Fruit fly (Drosophila melanogaster) whole organism, wandering third instar larva: ENCODE results near the gene beat-IIa.

Experiments
- CG32264 ChIP-seq: fragments of 200-800 bp; sonication (Bioruptor generic); optimal IDR thresholded peaks from 2 replicates; lab custom pipeline; 2016; ENCODE audit warnings: missing biosample characterization, missing genetic modification characterization
- CrebA ChIP-seq: fragments of 200-800 bp; sonication (Bioruptor generic); optimal IDR thresholded peaks from 2 replicates; lab custom pipeline; 2016; ENCODE audit warnings: missing biosample characterization, mild to moderate bottlenecking, missing genetic modification characterization, borderline replicate concordance
- Dfd ChIP-seq: fragments of >200 bp; optimal IDR thresholded peaks from 2 replicates; lab custom pipeline; 2017; ENCODE audit warnings: missing biosample characterization, missing genetic modification characterization
- HLH106 ChIP-seq: fragments of 200-800 bp; optimal IDR thresholded peaks from 3 replicates; lab custom pipeline; 2019; ENCODE audit warnings: missing biosample characterization, mild to moderate bottlenecking, missing genetic modification characterization, moderate library complexity
- Hnf4 ChIP-seq: fragments of 200-800 bp; sonication (Bioruptor generic); optimal IDR thresholded peaks from 2 replicates; lab custom pipeline; 2016; ENCODE audit warnings: missing biosample characterization, mild to moderate bottlenecking, missing genetic modification characterization
- Hr83 ChIP-seq: fragments of 200-300 bp; sonication (Bioruptor generic); optimal IDR thresholded peaks from 2 replicates; lab custom pipeline; 2016; ENCODE audit warnings: missing biosample characterization, mild to moderate bottlenecking, missing genetic modification characterization, moderate library complexity; ENCODE audit not compliant: poor library complexity, severe bottlenecking
- Jra ChIP-seq: sonication (Bioruptor generic); optimal IDR thresholded peaks from 2 replicates; lab custom pipeline; 2016; ENCODE audit warnings: missing biosample characterization, missing genetic modification characterization
- Mio ChIP-seq: sonication (Bioruptor generic); optimal IDR thresholded peaks from 2 replicates; lab custom pipeline; 2016; ENCODE audit warnings: missing biosample characterization, missing genetic modification characterization
- N ChIP-seq: fragments of >200 bp; optimal IDR thresholded peaks from 2 replicates; lab custom pipeline; 2018; ENCODE audit warnings: missing biosample characterization, missing external identifiers, missing genetic modification characterization
- OdsH ChIP-seq: fragments of 200-800 bp; sonication (Bioruptor generic); optimal IDR thresholded peaks from 2 replicates; lab custom pipeline; 2016; ENCODE audit warnings: missing biosample characterization, mild to moderate bottlenecking, missing genetic modification characterization
- Rel ChIP-seq, 2 experiments: fragments of 200-800 bp; sonication (Bioruptor generic) in 1 of 2; optimal IDR thresholded peaks; 2 replicates in 1 of 2; 3 replicates in 1 of 2; lab custom pipeline; 2016 to 2019; ENCODE audit warnings: mild to moderate bottlenecking in 2 of 2, missing biosample characterization in 2 of 2, missing genetic modification characterization in 2 of 2, moderate library complexity in 1 of 2
- Sp1 ChIP-seq: fragments of 200-800 bp; sonication (Bioruptor generic); optimal IDR thresholded peaks from 3 replicates; lab custom pipeline; 2019; ENCODE audit warnings: missing biosample characterization, mild to moderate bottlenecking, missing genetic modification characterization, moderate library complexity
- Vsx2 ChIP-seq: fragments of 200-300, 225-300 bp; sonication (Bioruptor generic); optimal IDR thresholded peaks from 2 replicates; lab custom pipeline; 2018; ENCODE audit warnings: missing biosample characterization, missing genetic modification characterization; ENCODE audit not compliant: partially characterized antibody
- br ChIP-seq: fragments of 200-800 bp; sonication (Bioruptor generic); optimal IDR thresholded peaks from 2 replicates; lab custom pipeline; 2016; ENCODE audit warnings: missing biosample characterization, missing genetic modification characterization
- dl ChIP-seq, 2 experiments: fragments of 175-275, 200-275 bp in 1 of 2; fragments of 200-275 bp in 1 of 2; sonication (Bioruptor generic); optimal IDR thresholded peaks; lab custom pipeline; 2018; ENCODE audit warnings: mild to moderate bottlenecking in 2 of 2, missing biosample characterization in 2 of 2, missing genetic modification characterization in 2 of 2, moderate library complexity in 2 of 2; ENCODE audit not compliant: partially characterized antibody in 2 of 2, insufficient read depth in 1 of 2
- dmrt93B ChIP-seq: fragments of 200-800 bp; sonication (Bioruptor generic); optimal IDR thresholded peaks from 2 replicates; lab custom pipeline; 2018; ENCODE audit warnings: missing biosample characterization, mild to moderate bottlenecking, missing genetic modification characterization
- ey ChIP-seq: fragments of 200-800 bp; sonication (Bioruptor generic); optimal IDR thresholded peaks from 2 replicates; lab custom pipeline; 2016; ENCODE audit warnings: missing biosample characterization, missing genetic modification characterization
- foxo ChIP-seq, 2 experiments: fragments of 200-800 bp; sonication (Bioruptor generic); optimal IDR thresholded peaks; 2 replicates in 1 of 2; 3 replicates in 1 of 2; lab custom pipeline; 2016 to 2017; ENCODE audit warnings: missing biosample characterization in 2 of 2, missing genetic modification characterization in 2 of 2
- fru ChIP-seq: fragments of 200-800 bp; sonication (Bioruptor generic); optimal IDR thresholded peaks from 3 replicates; lab custom pipeline; 2016; ENCODE audit warnings: missing biosample characterization, mild to moderate bottlenecking, missing genetic modification characterization
- h ChIP-seq: fragments of 200-800 bp; sonication (Bioruptor generic); optimal IDR thresholded peaks from 3 replicates; lab custom pipeline; 2016; ENCODE audit warnings: missing biosample characterization, mild to moderate bottlenecking, missing genetic modification characterization
- jim ChIP-seq: fragments of 175-275, 200-325 bp; sonication (Bioruptor generic); optimal IDR thresholded peaks from 2 replicates; lab custom pipeline; 2016; ENCODE audit warnings: missing biosample characterization, mild to moderate bottlenecking, missing genetic modification characterization
- lola ChIP-seq: fragments of >200 bp; optimal IDR thresholded peaks from 2 replicates; lab custom pipeline; 2017; ENCODE audit warnings: missing biosample characterization, missing genetic modification characterization
- pan ChIP-seq: fragments of >200 bp; optimal IDR thresholded peaks from 2 replicates; lab custom pipeline; 2017
- psq ChIP-seq: fragments of 200-800 bp; sonication (Bioruptor generic); optimal IDR thresholded peaks from 3 replicates; lab custom pipeline; 2017; ENCODE audit warnings: missing biosample characterization, mild to moderate bottlenecking, missing genetic modification characterization, moderate library complexity
- rgr ChIP-seq: fragments of 200-800 bp; sonication (Bioruptor generic); optimal IDR thresholded peaks from 3 replicates; lab custom pipeline; 2016; ENCODE audit warnings: missing biosample characterization, mild to moderate bottlenecking, missing genetic modification characterization
- sv ChIP-seq: fragments of 200-800 bp; sonication (Bioruptor generic); optimal IDR thresholded peaks from 3 replicates; lab custom pipeline; 2016; ENCODE audit warnings: missing biosample characterization, missing genetic modification characterization
- tai ChIP-seq: sonication (Bioruptor generic); optimal IDR thresholded peaks from 2 replicates; lab custom pipeline; 2016; ENCODE audit warnings: missing biosample characterization, missing genetic modification characterization
- usp ChIP-seq: fragments of >200 bp; optimal IDR thresholded peaks from 2 replicates; lab custom pipeline; 2017; ENCODE audit warnings: missing biosample characterization, missing genetic modification characterization

beat-IIa gene

DNA sequence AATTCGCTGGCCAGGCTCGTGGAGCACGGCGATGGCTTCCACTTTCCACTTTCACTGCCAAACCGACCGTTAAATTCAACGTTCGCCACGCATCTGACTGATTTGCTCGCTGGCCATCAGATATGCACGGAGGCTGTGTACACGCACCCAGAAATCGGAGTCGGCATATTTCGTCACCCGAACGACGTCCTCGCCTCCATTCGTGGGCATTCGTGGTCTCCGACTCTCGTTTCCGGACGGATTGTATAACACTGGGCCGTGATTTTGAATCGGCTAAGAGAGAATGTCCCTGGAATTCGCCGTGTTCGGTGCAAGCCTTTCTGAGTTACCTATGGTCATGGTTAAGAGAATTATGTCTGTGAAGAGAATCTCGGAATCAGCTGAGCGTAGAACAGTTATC is at the start of gene beat-IIa:
Gene beat-IIa, minus strand, starts transcription at position 97 of the 400 bp plus-strand sequence.
- TF ChIP-seq h (GFP tag; lab: Kevin White, UChicago) (no peak), CrebA (no peak), usp (GFP tag; lab: Kevin White, UChicago) (no peak), pan (lab: Kevin White, UChicago) (no peak), jim (GFP tag; lab: Kevin White, UChicago) (no peak), Hnf4 (GFP tag; lab: Kevin White, UChicago) (no peak), Vsx2 (GFP tag; lab: Kevin White, UChicago) (no peak), CG32264 (GFP tag; lab: Kevin White, UChicago) (no peak), Sp1 (GFP tag; lab: Kevin White, UChicago) (no peak), lola (no peak)

dm6 chr3R:17415439-17415838 is 49.5 kb upstream of the beat-IIa start, which contains the start of gene CG5866:
CG5866 (plus strand) TSS chr3R:17415739.
- TF ChIP-seq sv (GFP tag; lab: Kevin White, UChicago) (no peak), HLH106 (tag; lab: Kevin White, UChicago) (no peak), CG32264 (GFP tag; lab: Kevin White, UChicago) (no peak), lola (no peak), h (GFP tag; lab: Kevin White, UChicago) (no peak), Jra (GFP tag; lab: Kevin White, UChicago) (no peak), Dfd (no peak), dmrt93B (GFP tag; lab: Kevin White, UChicago) (no peak), ey (GFP tag; lab: Kevin White, UChicago) (no peak), fru (no peak), foxo (GFP tag; optimal IDR thresholded peaks at IDR 0.05; lab: Kevin White, UChicago) (no peak), tai (GFP tag; lab: Kevin White, UChicago) (no peak), CrebA (no peak), dl (GFP tag; optimal IDR thresholded peaks at IDR 0.05; lab: Kevin White, UChicago; ENCODE audit: insufficient read depth in 1 of 2, partially characterized antibody in 2 of 2) (no peak)
- TF ChIP-seq, all 38 proteins: peak for 0

DNA sequence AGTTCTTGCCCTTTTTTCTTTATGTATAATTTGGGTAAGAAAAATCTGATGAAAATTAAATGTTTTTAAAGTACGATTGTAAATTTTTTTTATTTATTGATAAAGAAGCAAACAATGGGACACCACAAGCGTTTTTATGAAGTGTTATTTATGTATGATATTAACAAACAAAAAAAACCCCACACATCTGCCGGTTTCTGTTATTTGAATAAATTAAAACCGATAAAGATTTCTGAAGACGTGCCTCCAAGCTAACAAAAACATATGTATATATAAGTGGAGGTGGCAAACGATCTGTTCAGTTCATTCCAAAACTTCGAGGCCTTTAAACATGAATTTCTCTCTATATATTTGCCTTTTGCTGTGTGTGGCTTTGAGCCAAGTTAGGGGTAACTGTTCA is 47.7 kb upstream of the beat-IIa start, which contains the start of gene CG42822:
Gene CG42822, plus strand, starts transcription at position 301 of the 400 bp plus-strand sequence.
- TF ChIP-seq HLH106 (tag; lab: Kevin White, UChicago) (no peak), psq (GFP tag; lab: Kevin White, UChicago) (no peak), pan (lab: Kevin White, UChicago) (no peak), dmrt93B (GFP tag; lab: Kevin White, UChicago) (no peak), Rel (GFP tag; optimal IDR thresholded peaks at IDR 0.05; lab: Kevin White, UChicago) (no peak), Rel (tag; optimal IDR thresholded peaks at IDR 0.05; lab: Kevin White, UChicago) (no peak), foxo (GFP tag; optimal IDR thresholded peaks at IDR 0.05; lab: Kevin White, UChicago) (no peak), fru (no peak), rgr (GFP tag; lab: Kevin White, UChicago) (no peak), dl (GFP tag; optimal IDR thresholded peaks at IDR 0.05; lab: Kevin White, UChicago; ENCODE audit: insufficient read depth in 1 of 2, partially characterized antibody in 2 of 2) (no peak), tai (GFP tag; lab: Kevin White, UChicago) (no peak), lola (no peak), sv (GFP tag; lab: Kevin White, UChicago) (no peak), Mio (no peak), Hr83 (GFP tag; lab: Kevin White, UChicago) (no peak), usp (GFP tag; lab: Kevin White, UChicago) (no peak), br (GFP tag; lab: Kevin White, UChicago) (no peak), OdsH (GFP tag; lab: Kevin White, UChicago) (no peak), N (GFP tag; lab: Kevin White, UChicago) (no peak)

DNA sequence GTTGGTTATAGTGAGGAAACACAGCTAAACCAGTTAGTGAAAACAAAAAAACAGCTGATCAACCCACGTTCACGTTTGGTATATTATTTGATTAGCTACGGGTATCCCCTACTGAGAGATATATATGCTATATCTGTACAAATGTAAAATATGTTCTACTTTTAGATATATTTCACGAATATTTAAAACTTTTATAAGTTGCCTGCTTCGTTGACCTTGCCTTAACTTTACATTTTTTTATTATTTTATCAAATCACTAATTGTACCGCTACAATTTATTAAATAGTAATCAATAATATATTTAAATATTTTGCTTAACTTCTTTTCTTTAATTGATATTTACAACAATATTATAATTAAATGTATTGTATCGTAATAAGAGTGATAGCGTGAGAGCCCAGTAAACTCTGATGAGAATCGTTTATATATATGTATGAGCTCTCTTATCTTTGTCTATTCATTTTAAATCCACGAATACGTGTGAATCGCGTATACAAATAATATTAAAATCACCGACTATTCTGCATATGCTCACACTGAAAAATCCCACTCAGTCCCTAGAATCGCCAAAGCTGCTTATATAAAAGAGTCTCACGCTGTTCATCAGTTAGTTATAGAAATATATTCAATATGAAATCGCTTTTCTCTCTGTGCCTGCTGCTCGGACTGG is 46.7 kb upstream of the beat-IIa start, which contains the start of gene CG42821:
Gene CG42821, plus strand, starts transcription at position 620 of the 670 bp plus-strand sequence.
- TF ChIP-seq Hr83 (GFP tag; lab: Kevin White, UChicago) (no peak), dl (GFP tag; optimal IDR thresholded peaks at IDR 0.05; lab: Kevin White, UChicago; ENCODE audit: insufficient read depth in 1 of 2, partially characterized antibody in 2 of 2) (no peak), sv (GFP tag; lab: Kevin White, UChicago) (no peak), tai (GFP tag; lab: Kevin White, UChicago) (no peak)
